ENCODE assay signal across 1 worm cellular context in the genomic region with DNA sequence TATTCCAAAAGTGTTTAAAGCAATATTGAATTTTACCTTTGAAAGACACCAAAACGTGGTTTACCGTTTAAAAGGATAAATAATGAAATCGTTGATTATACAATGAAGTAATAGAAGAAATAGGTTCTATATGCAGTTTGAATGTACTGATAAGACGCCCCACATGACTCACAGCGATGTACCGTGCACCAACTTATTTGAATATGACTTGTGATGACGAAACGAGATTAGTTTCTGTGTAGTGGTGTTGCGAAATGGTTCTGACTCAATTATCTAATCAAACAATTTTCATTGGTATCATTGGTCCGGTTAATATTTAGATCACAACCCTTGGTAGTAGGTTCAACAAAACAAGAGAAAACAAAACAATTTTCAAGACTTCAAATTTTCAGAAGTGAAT.
TF ChIP-seq lines count a peak whose summit lies in the region.

No protein-coding gene starts in this region.

TF ChIP-seq in whole organism, L4 larva, 104 proteins besides CTCF, POLR2A, EP300 and RAD21 (continued from another document):
- TF ChIP-seq dve-1 (tag; optimal IDR thresholded peaks at IDR 0.05; lab: Kevin White, UChicago; ENCODE audit: insufficient read depth) = peak; percentile 51
- no peak for TF ChIP-seq F10B5.3 (tag; optimal IDR thresholded peaks at IDR 0.05; lab: Kevin White, UChicago)
- TF ChIP-seq lin-13 (GFP tag; optimal IDR thresholded peaks at IDR 0.05; lab: Kevin White, UChicago) = no peak
- no peak for TF ChIP-seq F37D6.2 (tag; optimal IDR thresholded peaks at IDR 0.05; lab: Kevin White, UChicago)
- TF ChIP-seq Y75B8A.6 (GFP tag; IDR thresholded peaks at IDR 0.05; lab: Robert Waterston, UW) = no peak
- peak; percentile 78 for TF ChIP-seq pqm-1 (tag; optimal IDR thresholded peaks at IDR 0.05; lab: Kevin White, UChicago)
- no peak for TF ChIP-seq lsy-2 (tag; optimal IDR thresholded peaks at IDR 0.05; lab: Kevin White, UChicago)
- no peak for TF ChIP-seq php-3 (GFP tag; IDR thresholded peaks at IDR 0.05; lab: Robert Waterston, UW)
- TF ChIP-seq spr-1 (tag; optimal IDR thresholded peaks at IDR 0.05; lab: Kevin White, UChicago) = no peak
- TF ChIP-seq Y48G9A.11 (GFP tag; IDR thresholded peaks at IDR 0.05; lab: Robert Waterston, UW) = no peak
- TF ChIP-seq snpc-4 (tag; optimal IDR thresholded peaks at IDR 0.05; lab: Kevin White, UChicago) = no peak
- no peak for TF ChIP-seq unc-39 (tag; optimal IDR thresholded peaks at IDR 0.05; lab: Kevin White, UChicago)
- no peak for TF ChIP-seq lin-15B (tag; optimal IDR thresholded peaks at IDR 0.05; lab: Kevin White, UChicago)
- no peak for TF ChIP-seq mxl-2 (GFP tag; conservative IDR thresholded peaks at IDR 0.05; lab: Robert Waterston, UW)
- no peak for TF ChIP-seq lin-29 (GFP tag; IDR thresholded peaks at IDR 0.05; lab: Robert Waterston, UW)
- TF ChIP-seq ctbp-1 (GFP tag; IDR thresholded peaks at IDR 0.05; lab: Robert Waterston, UW) = no peak
- TF ChIP-seq nhr-237 (tag; optimal IDR thresholded peaks at IDR 0.05; lab: Kevin White, UChicago) = no peak
- peak; percentile 58 for TF ChIP-seq hlh-30 (tag; optimal IDR thresholded peaks at IDR 0.05; lab: Kevin White, UChicago; ENCODE audit: insufficient read depth)
- TF ChIP-seq gei-8 (GFP tag; optimal IDR thresholded peaks at IDR 0.05; lab: Kevin White, UChicago) = no peak
- TF ChIP-seq ZK337.2 (GFP tag; IDR thresholded peaks at IDR 0.05; lab: Robert Waterston, UW) = no peak
- no peak for TF ChIP-seq ces-1 (GFP tag; optimal IDR thresholded peaks at IDR 0.05; lab: Kevin White, UChicago)
- no peak for TF ChIP-seq nhr-48 (tag; optimal IDR thresholded peaks at IDR 0.05; lab: Kevin White, UChicago)
- TF ChIP-seq T20F7.1 (GFP tag; optimal IDR thresholded peaks at IDR 0.05; lab: Kevin White, UChicago) = no peak
- TF ChIP-seq daf-16 (GFP tag; optimal IDR thresholded peaks at IDR 0.05; lab: Kevin White, UChicago) = no peak
- peak; percentile 36 for TF ChIP-seq daf-16 (tag; optimal IDR thresholded peaks at IDR 0.05; lab: Kevin White, UChicago)
- no peak for TF ChIP-seq vab-7 (GFP tag; IDR thresholded peaks at IDR 0.05; lab: Robert Waterston, UW)
- TF ChIP-seq pha-4 (GFP tag; IDR thresholded peaks at IDR 0.05; lab: Robert Waterston, UW) = no peak
- TF ChIP-seq pha-4 (tag; optimal IDR thresholded peaks at IDR 0.05; lab: Kevin White, UChicago) = no peak
- no peak for TF ChIP-seq saeg-2 (GFP tag; IDR thresholded peaks at IDR 0.05; lab: Robert Waterston, UW)
- no peak for TF ChIP-seq nhr-42 (GFP tag; IDR thresholded peaks at IDR 0.05; lab: Robert Waterston, UW)
- no peak for TF ChIP-seq attf-4 (tag; optimal IDR thresholded peaks at IDR 0.05; lab: Kevin White, UChicago)
- TF ChIP-seq hlh-11 (tag; optimal IDR thresholded peaks at IDR 0.05; lab: Kevin White, UChicago) = peak; percentile 26
- TF ChIP-seq nhr-28 (tag; optimal IDR thresholded peaks at IDR 0.05; lab: Kevin White, UChicago) = peak; percentile 54
- no peak for TF ChIP-seq dmd-9 (GFP tag; IDR thresholded peaks at IDR 0.05; lab: Robert Waterston, UW)
- TF ChIP-seq daf-8 (GFP tag; IDR thresholded peaks at IDR 0.05; lab: Robert Waterston, UW) = no peak
- no peak for TF ChIP-seq mxl-3 (GFP tag; optimal IDR thresholded peaks at IDR 0.05; lab: Kevin White, UChicago)
